Fruit fly (Drosophila melanogaster) whole organism, embryonic: ENCODE results near the gene CG4009.

Experiments
- Bdp1 ChIP-seq: fragments of 200-800 bp; sonication (Bioruptor generic); optimal IDR thresholded peaks from 3 replicates; lab custom pipeline; 2016; ENCODE audit warnings: missing biosample characterization, missing genetic modification characterization
- BtbVII ChIP-seq: fragments of 200-800 bp; sonication (Bioruptor generic); optimal IDR thresholded peaks from 3 replicates; lab custom pipeline; 2017; ENCODE audit warnings: missing biosample characterization, mild to moderate bottlenecking, missing genetic modification characterization
- C15 ChIP-seq: fragments of 200-800 bp; sonication (Bioruptor generic); IDR thresholded peaks from 3 replicates; pipeline ENCODE4 v1.3.6; 2022; ENCODE audit warnings: missing biosample characterization, missing genetic modification characterization
- CG10267 ChIP-seq: fragments of 200-800 bp; sonication (Bioruptor generic); optimal IDR thresholded peaks from 2 replicates; lab custom pipeline; 2018; ENCODE audit warnings: missing biosample characterization, mild to moderate bottlenecking, missing genetic modification characterization, moderate library complexity
- CG12155 ChIP-seq: fragments of 200-800 bp; sonication (Bioruptor generic); optimal IDR thresholded peaks from 3 replicates; lab custom pipeline; 2016; ENCODE audit warnings: missing biosample characterization, missing genetic modification characterization
- CG12299 ChIP-seq: fragments of 200-800 bp; sonication (Bioruptor generic); optimal IDR thresholded peaks from 2 replicates; lab custom pipeline; 2018; ENCODE audit warnings: missing biosample characterization, mild to moderate bottlenecking, missing genetic modification characterization
- CG15011 ChIP-seq: fragments of 200-800 bp; sonication (Bioruptor generic); optimal IDR thresholded peaks from 3 replicates; lab custom pipeline; 2018; ENCODE audit warnings: missing biosample characterization, mild to moderate bottlenecking, missing genetic modification characterization
- CG15073 ChIP-seq: fragments of 200-800 bp; sonication (Bioruptor generic); optimal IDR thresholded peaks from 2 replicates; lab custom pipeline; 2016; ENCODE audit warnings: missing biosample characterization, missing genetic modification characterization
- CG15479 ChIP-seq: fragments of 200-800 bp; sonication (Bioruptor generic); optimal IDR thresholded peaks from 3 replicates; lab custom pipeline; 2019; ENCODE audit warnings: missing biosample characterization, mild to moderate bottlenecking, missing genetic modification characterization, moderate library complexity
- CG1602 ChIP-seq: fragments of 200-800 bp; sonication (Bioruptor generic); optimal IDR thresholded peaks from 3 replicates; lab custom pipeline; 2016; ENCODE audit warnings: missing biosample characterization, missing genetic modification characterization
- CG17568 ChIP-seq: fragments of 200-800 bp; sonication (Bioruptor generic); optimal IDR thresholded peaks from 2 replicates; lab custom pipeline; 2018; ENCODE audit warnings: missing biosample characterization, mild to moderate bottlenecking, missing genetic modification characterization, moderate library complexity
- CG17802 ChIP-seq: fragments of 200-800 bp; sonication (Bioruptor generic); optimal IDR thresholded peaks from 2 replicates; lab custom pipeline; 2018; ENCODE audit warnings: missing biosample characterization, mild to moderate bottlenecking, missing genetic modification characterization, moderate library complexity
- CG1832 ChIP-seq: fragments of 200-800 bp; sonication (Bioruptor generic); optimal IDR thresholded peaks from 2 replicates; lab custom pipeline; 2017; ENCODE audit warnings: missing biosample characterization, mild to moderate bottlenecking, missing genetic modification characterization, inconsistent platforms
- CG2678 ChIP-seq: fragments of 200-800 bp; sonication (Bioruptor generic); optimal IDR thresholded peaks from 3 replicates; lab custom pipeline; 2019; ENCODE audit warnings: missing biosample characterization, mild to moderate bottlenecking, missing genetic modification characterization, moderate library complexity
- CG7271 ChIP-seq: fragments of 200-800 bp; sonication (Bioruptor generic); optimal IDR thresholded peaks from 2 replicates; lab custom pipeline; 2018; ENCODE audit warnings: missing biosample characterization, mild to moderate bottlenecking, missing genetic modification characterization, moderate library complexity
- CG7745 ChIP-seq: fragments of 200-800 bp; sonication (Bioruptor generic); optimal IDR thresholded peaks from 2 replicates; lab custom pipeline; 2018; ENCODE audit warnings: missing biosample characterization, mild to moderate bottlenecking, missing genetic modification characterization, moderate library complexity
- CG8290 ChIP-seq, 3 experiments: fragments of 200-800 bp; sonication (Bioruptor generic); optimal IDR thresholded peaks; 2 replicates each; lab custom pipeline; 2016 to 2019; ENCODE audit warnings: missing biosample characterization in 3 of 3, missing genetic modification characterization in 3 of 3, mild to moderate bottlenecking in 2 of 3, moderate library complexity in 1 of 3
- CG9797 ChIP-seq: fragments of 200-800 bp; sonication (Bioruptor generic); optimal IDR thresholded peaks from 3 replicates; lab custom pipeline; 2018; ENCODE audit warnings: missing biosample characterization, mild to moderate bottlenecking, missing genetic modification characterization
- CG9817 ChIP-seq: fragments of 200-800 bp; sonication (Bioruptor generic); optimal IDR thresholded peaks from 2 replicates; lab custom pipeline; 2018; ENCODE audit warnings: missing biosample characterization, mild to moderate bottlenecking, missing genetic modification characterization, moderate library complexity
- Dad ChIP-seq: fragments of 200-800 bp; sonication (Bioruptor generic); optimal IDR thresholded peaks from 3 replicates; lab custom pipeline; 2016; ENCODE audit warnings: missing biosample characterization, missing genetic modification characterization
- Dek ChIP-seq: fragments of 200-800 bp; sonication (Bioruptor generic); optimal IDR thresholded peaks from 3 replicates; lab custom pipeline; 2019; ENCODE audit warnings: missing biosample characterization, mild to moderate bottlenecking, missing genetic modification characterization, moderate library complexity
- Ets97D ChIP-seq: fragments of 200-800 bp; sonication (Bioruptor generic); optimal IDR thresholded peaks from 3 replicates; lab custom pipeline; 2016; ENCODE audit warnings: missing biosample characterization, missing genetic modification characterization
- Fer3 ChIP-seq: fragments of 200-800 bp; sonication (Bioruptor generic); optimal IDR thresholded peaks from 2 replicates; lab custom pipeline; 2018; ENCODE audit warnings: missing biosample characterization, mild to moderate bottlenecking, missing genetic modification characterization, moderate library complexity
- HLH4C ChIP-seq: fragments of 200-800 bp; sonication (Bioruptor generic); IDR thresholded peaks from 3 replicates; pipeline ENCODE4 v1.3.6; 2022; ENCODE audit warnings: missing biosample characterization, missing genetic modification characterization; ENCODE audit not compliant: partially characterized antibody
- Hand ChIP-seq: fragments of 200-800 bp; sonication (Bioruptor generic); optimal IDR thresholded peaks from 2 replicates; lab custom pipeline; 2017; ENCODE audit warnings: mild to moderate bottlenecking, missing biosample characterization, missing genetic modification reagents, missing genetic modification characterization
- Lim3 ChIP-seq: fragments of 200-800 bp; sonication (Bioruptor generic); IDR thresholded peaks from 2 replicates; pipeline ENCODE4 v1.3.6; 2022; ENCODE audit warnings: missing biosample characterization, missing genetic modification characterization
- MESR4 ChIP-seq: fragments of 200-800 bp; sonication (Bioruptor generic); optimal IDR thresholded peaks from 2 replicates; lab custom pipeline; 2018; ENCODE audit warnings: missing biosample characterization, mild to moderate bottlenecking, missing genetic modification characterization, moderate library complexity
- MTF-1 ChIP-seq: fragments of 200-800 bp; sonication (Bioruptor generic); optimal IDR thresholded peaks from 2 replicates; lab custom pipeline; 2018; ENCODE audit warnings: missing biosample characterization, mild to moderate bottlenecking, missing genetic modification characterization, borderline replicate concordance
- Mad ChIP-seq: fragments of 200-800 bp; sonication (Bioruptor generic); optimal IDR thresholded peaks from 2 replicates; lab custom pipeline; 2016; ENCODE audit warnings: missing biosample characterization, missing genetic modification characterization
- Med ChIP-seq: fragments of 200-800 bp; sonication (Bioruptor generic); peaks from one replicate; lab custom pipeline; 2016; ENCODE audit warnings: missing biosample characterization, missing genetic modification characterization, mild to moderate bottlenecking, inconsistent platforms, moderate library complexity
- Nf-YC ChIP-seq: fragments of 200-800 bp; optimal IDR thresholded peaks from 3 replicates; lab custom pipeline; 2019; ENCODE audit warnings: missing biosample characterization, mild to moderate bottlenecking, missing genetic modification characterization, moderate library complexity
- Ptx1 ChIP-seq: fragments of 200-800 bp; sonication (Bioruptor generic); IDR thresholded peaks from 2 replicates; pipeline ENCODE4 v1.3.6; 2022; ENCODE audit warnings: missing biosample characterization, missing genetic modification characterization
- Rx ChIP-seq: fragments of 200-800 bp; sonication (Bioruptor generic); IDR thresholded peaks from 2 replicates; pipeline ENCODE4 v1.3.6; 2022; ENCODE audit warnings: missing biosample characterization, missing genetic modification characterization
- Spps ChIP-seq: fragments of 200-800 bp; sonication (Bioruptor generic); optimal IDR thresholded peaks from 2 replicates; lab custom pipeline; 2018; ENCODE audit warnings: missing biosample characterization, mild to moderate bottlenecking, missing genetic modification characterization
- Sry-δ ChIP-seq: fragments of 200-800 bp; sonication (Bioruptor generic); optimal IDR thresholded peaks from 2 replicates; lab custom pipeline; 2016; ENCODE audit warnings: missing biosample characterization, missing genetic modification characterization
- Ssrp ChIP-seq: fragments of 200-800 bp; sonication (Bioruptor generic); optimal IDR thresholded peaks from 2 replicates; lab custom pipeline; 2018; ENCODE audit warnings: missing biosample characterization, mild to moderate bottlenecking, missing genetic modification characterization, moderate library complexity
- Stat92E ChIP-seq, 3 experiments: fragments of >200 bp in 2 of 3; fragments of 200-800 bp in 1 of 3; sonication (Bioruptor generic) in 1 of 3; optimal IDR thresholded peaks; 2 replicates each; lab custom pipeline; 2017 to 2019; ENCODE audit warnings: missing biosample characterization in 3 of 3, missing genetic modification characterization in 3 of 3, mild to moderate bottlenecking in 1 of 3, moderate library complexity in 1 of 3
- cas ChIP-seq: fragments of 200-800 bp; sonication (Bioruptor generic); IDR thresholded peaks from 2 replicates; pipeline ENCODE4 v1.3.6; 2022; ENCODE audit warnings: missing biosample characterization, missing genetic modification characterization
- cato ChIP-seq: fragments of 200-800 bp; sonication (Bioruptor generic); optimal IDR thresholded peaks from 2 replicates; lab custom pipeline; 2016; ENCODE audit warnings: missing biosample characterization, missing genetic modification characterization, borderline replicate concordance
- da ChIP-seq: fragments of 200-800 bp; sonication (Bioruptor generic); optimal IDR thresholded peaks from 2 replicates; lab custom pipeline; 2016; ENCODE audit warnings: missing biosample characterization, missing genetic modification characterization
- hbn ChIP-seq: fragments of 200-800 bp; sonication (Bioruptor generic); IDR thresholded peaks from 2 replicates; pipeline ENCODE4 v1.3.6; 2022; ENCODE audit warnings: missing biosample characterization, missing genetic modification characterization; ENCODE audit not compliant: partially characterized antibody
- hth ChIP-seq: fragments of >200 bp; optimal IDR thresholded peaks from 2 replicates; lab custom pipeline; 2017; ENCODE audit warnings: inconsistent platforms
- insv ChIP-seq, 2 experiments: fragments of 200-800 bp; sonication (Bioruptor generic); optimal IDR thresholded peaks; 3 replicates each; lab custom pipeline; 2016 to 2018; ENCODE audit warnings: missing biosample characterization in 2 of 2, missing genetic modification characterization in 2 of 2
- lab ChIP-seq: fragments of 200-800 bp; sonication (Bioruptor generic); optimal IDR thresholded peaks from 3 replicates; lab custom pipeline; 2017; ENCODE audit warnings: missing biosample characterization, missing genetic modification characterization, mild to moderate bottlenecking, moderate library complexity, missing genetic modification reagents
- peb ChIP-seq: fragments of 200-800 bp; sonication (Bioruptor generic); IDR thresholded peaks from 2 replicates; pipeline ENCODE4 v1.3.6; 2022; ENCODE audit warnings: missing biosample characterization, missing genetic modification characterization
- phol ChIP-seq: fragments of 200-800 bp; sonication (Bioruptor generic); optimal IDR thresholded peaks from 3 replicates; lab custom pipeline; 2018; ENCODE audit warnings: missing biosample characterization, mild to moderate bottlenecking, missing genetic modification characterization, moderate library complexity
- row ChIP-seq: fragments of 200-800 bp; sonication (Bioruptor generic); IDR thresholded peaks from 3 replicates; pipeline ENCODE4 v1.3.6; 2022; ENCODE audit warnings: missing biosample characterization, missing genetic modification characterization
- vnd ChIP-seq: fragments of 200-800 bp; sonication (Bioruptor generic); IDR thresholded peaks from 3 replicates; pipeline ENCODE4 v1.3.6; 2022; ENCODE audit warnings: missing biosample characterization, missing genetic modification characterization; ENCODE audit not compliant: partially characterized antibody

The CG4009 gene

DNA sequence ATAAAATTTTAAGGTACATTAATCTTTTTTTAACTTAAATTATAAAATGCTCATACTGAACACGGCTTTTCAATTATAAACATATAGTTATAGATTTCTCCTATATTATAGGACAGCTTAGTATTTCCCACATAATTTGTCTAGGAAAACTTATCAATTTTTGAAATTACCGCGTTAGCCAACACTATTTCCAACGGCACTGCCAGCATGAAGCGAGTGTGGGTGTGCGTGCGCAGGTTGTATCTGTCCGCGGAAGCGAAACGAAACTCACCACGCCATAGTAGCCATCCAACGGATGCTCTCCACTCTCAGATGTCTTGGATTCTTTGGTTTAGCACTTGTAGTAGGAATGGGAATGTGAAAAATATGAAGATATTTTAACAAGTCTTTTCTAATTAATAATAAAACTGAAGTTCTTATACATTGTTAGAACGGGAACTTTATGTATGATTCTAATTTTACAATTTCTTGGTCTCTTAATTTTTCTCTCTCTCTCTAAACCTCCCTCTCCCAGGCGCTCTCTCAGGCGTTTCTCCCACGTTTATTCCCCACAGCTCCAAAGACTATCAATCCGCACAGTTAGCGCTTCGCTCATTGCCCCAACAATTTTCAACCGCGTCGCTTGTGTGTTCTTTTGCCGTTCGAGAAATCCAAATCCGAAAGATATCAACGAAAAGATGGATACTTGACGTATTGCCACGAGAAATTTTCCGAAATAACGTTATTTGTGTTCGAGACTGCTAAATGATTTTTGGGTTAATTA, 17.8 kb upstream of the CG4009 start, which contains the start of gene Dad (continued):
- TF ChIP-seq Fer3 (tag; lab: Kevin White, UChicago) (no peak), Mad (peak; percentile 3), CG9797 (GFP tag; lab: Kevin White, UChicago) (no peak), lab (GFP tag; lab: Kevin White, UChicago) (peak; percentile 43), Bdp1 (no peak), CG2678 (tag; lab: Kevin White, UChicago) (peak; percentile 25), CG1832 (GFP tag; lab: Kevin White, UChicago) (no peak), HLH4C (GFP tag; lab: Robert Waterston, UW) (no peak), Stat92E (GFP tag; optimal IDR thresholded peaks at IDR 0.05; lab: Kevin White, UChicago) (peak in 1 of 3 experiments; percentile 52), phol (tag; lab: Kevin White, UChicago) (no peak), Med (GFP tag; lab: Kevin White, UChicago) (peak; percentile 77), CG8290 (GFP tag; optimal IDR thresholded peaks at IDR 0.05; lab: Kevin White, UChicago) (no peak), CG8290 (tag; optimal IDR thresholded peaks at IDR 0.05; lab: Kevin White, UChicago) (peak in 1 of 2 experiments; percentile 80), CG15073 (GFP tag; lab: Kevin White, UChicago) (no peak), hbn (GFP tag; lab: Robert Waterston, UW) (peak; percentile 16; the same call in 1 of the 2 replicates), da (GFP tag; lab: Kevin White, UChicago) (no peak), CG10267 (peak; percentile 97), cato (no peak), CG7745 (tag; lab: Kevin White, UChicago) (no peak), hth (no peak), peb (no peak), Lim3 (GFP tag; lab: Robert Waterston, UW) (no peak), row (GFP tag; lab: Robert Waterston, UW) (no peak), CG9817 (tag; lab: Kevin White, UChicago) (no peak), Rx (GFP tag; lab: Robert Waterston, UW) (no peak), C15 (GFP tag; lab: Robert Waterston, UW) (no peak), Ssrp (no peak), insv (GFP tag; optimal IDR thresholded peaks at IDR 0.05; lab: Kevin White, UChicago) (no peak), BtbVII (GFP tag; lab: Kevin White, UChicago) (peak; percentile 74), vnd (GFP tag; lab: Robert Waterston, UW) (no peak), Sry-δ (GFP tag; lab: Kevin White, UChicago) (no peak), MESR4 (GFP tag; lab: Kevin White, UChicago) (no peak), CG15011 (GFP tag; lab: Kevin White, UChicago) (no peak), CG7271 (tag; lab: Kevin White, UChicago) (no peak), cas (GFP tag; lab: Robert Waterston, UW) (no peak), CG17802 (tag; lab: Kevin White, UChicago) (no peak), CG15479 (GFP tag; lab: Kevin White, UChicago) (no peak), Ptx1 (no peak), Hand (GFP tag; lab: Kevin White, UChicago) (peak; percentile 65), Dad (GFP tag; lab: Kevin White, UChicago) (peak; percentile 53), CG17568 (GFP tag; lab: Kevin White, UChicago) (peak; percentile 58), Nf-YC (tag; lab: Kevin White, UChicago) (peak; percentile 17), Dek (tag; lab: Kevin White, UChicago) (peak; percentile 31), Spps (no peak), CG12299 (tag; lab: Kevin White, UChicago) (peak; percentile 19), CG1602 (GFP tag; lab: Kevin White, UChicago) (no peak), Ets97D (GFP tag; lab: Kevin White, UChicago) (peak; percentile 5), CG12155 (GFP tag; lab: Kevin White, UChicago) (no peak), MTF-1 (GFP tag; lab: Kevin White, UChicago) (peak; percentile 67)
